Worm (Caenorhabditis elegans) whole organism, midembryonic: ENCODE measurements around the gene clec-5.

Experiments used
- T22C8.4 ChIP-seq: fragments of 200-800 bp; sonication (Bioruptor generic); IDR thresholded peaks from 2 replicates; pipeline ENCODE4 v1.3.6; 2022; ENCODE audit warnings: missing genetic modification characterization, missing compliant biosample characterization
- cog-1 ChIP-seq: sonication (generic microtip); optimal IDR thresholded peaks from 2 replicates; lab custom pipeline; 2016; ENCODE audit warnings: missing genetic modification characterization, missing compliant biosample characterization
- flt-1 ChIP-seq: fragments of 200-800 bp; sonication (Bioruptor generic); IDR thresholded peaks from 2 replicates; pipeline ENCODE4 v1.3.6; 2022; ENCODE audit warnings: missing genetic modification characterization, missing compliant biosample characterization
- klf-2 ChIP-seq: fragments of 200-800 bp; sonication (Bioruptor generic); conservative IDR thresholded peaks from 2 replicates; pipeline ENCODE4 v1.3.6; 2022; ENCODE audit warnings: missing genetic modification reagents, missing genetic modification characterization, missing compliant biosample characterization
- med-1 ChIP-seq: sonication (generic microtip); optimal IDR thresholded peaks from 2 replicates; lab custom pipeline; 2017; ENCODE audit warnings: missing genetic modification characterization, mild to moderate bottlenecking, missing compliant biosample characterization, antibody characterized with exemption, missing genetic modification reagents; ENCODE audit not compliant: insufficient read depth
- ref-1 ChIP-seq: fragments of 200-800 bp; sonication (Bioruptor generic); conservative IDR thresholded peaks from 2 replicates; pipeline ENCODE4 v1.3.6; 2022; ENCODE audit warnings: missing genetic modification reagents, missing genetic modification characterization, missing compliant biosample characterization
- tab-1 ChIP-seq: fragments of 200-800 bp; sonication (Bioruptor generic); IDR thresholded peaks from 2 replicates; pipeline ENCODE4 v1.3.6; 2022; ENCODE audit warnings: missing genetic modification characterization, missing compliant biosample characterization
- ztf-23 ChIP-seq: fragments of 200-800 bp; sonication (Bioruptor generic); IDR thresholded peaks from 2 replicates; pipeline ENCODE4 v1.3.6; 2022; ENCODE audit warnings: missing genetic modification reagents, missing genetic modification characterization, missing compliant biosample characterization
- ztf-29 ChIP-seq: fragments of 200-800 bp; sonication (Bioruptor generic); IDR thresholded peaks from 2 replicates; pipeline ENCODE4 v1.3.6; 2022; ENCODE audit warnings: missing genetic modification reagents, missing genetic modification characterization, missing compliant biosample characterization

Gene clec-5

ce11 chrIII:4909938-4910337 lies 26.5 kb upstream of the clec-5 start, which contains the start of gene F26F4.12:
TSS of gene F26F4.12 (minus strand) at chrIII:4910038.
- TF ChIP-seq med-1 (GFP tag; lab: Kevin White, UChicago) = no peak
- TF ChIP-seq flt-1 (GFP tag; lab: Robert Waterston, UW) = no peak
- no peak for TF ChIP-seq klf-2 (GFP tag; lab: Robert Waterston, UW)
- TF ChIP-seq ref-1 = no peak
- no peak for TF ChIP-seq tab-1 (GFP tag; lab: Robert Waterston, UW)
- TF ChIP-seq ztf-29 (GFP tag; lab: Robert Waterston, UW) = no peak
- TF ChIP-seq ztf-23 (GFP tag; lab: Robert Waterston, UW) = no peak

DNA sequence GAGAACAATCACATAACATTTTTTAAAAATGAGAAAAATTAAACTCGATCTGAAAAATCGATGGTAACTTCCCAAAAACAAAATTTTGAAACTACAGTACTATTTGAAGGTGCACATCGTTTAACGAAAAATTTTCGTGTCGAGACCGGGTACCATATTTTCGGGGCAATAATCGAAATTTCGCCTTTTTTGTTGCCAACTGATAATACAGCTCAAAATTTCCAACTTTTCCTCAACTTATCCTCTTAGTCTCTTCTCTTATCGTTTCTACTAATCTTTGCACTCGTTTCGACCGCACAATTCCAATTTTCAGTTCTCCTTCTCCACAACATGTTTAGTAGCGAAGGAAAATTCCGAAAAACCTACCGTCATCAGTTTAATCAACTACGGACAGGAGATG lies 23.5 kb upstream of the clec-5 start, which contains the start of gene rom-1:
Gene rom-1 (plus strand): TSS at position 301 of the 400 bp plus-strand sequence.
- TF ChIP-seq ztf-29 (GFP tag; lab: Robert Waterston, UW) = no peak
- TF ChIP-seq ztf-23 (GFP tag; lab: Robert Waterston, UW) = no peak
- no peak for TF ChIP-seq ref-1
- no peak for TF ChIP-seq flt-1 (GFP tag; lab: Robert Waterston, UW)
- no peak for TF ChIP-seq med-1 (GFP tag; lab: Kevin White, UChicago)
- no peak for TF ChIP-seq klf-2 (GFP tag; lab: Robert Waterston, UW)
- no peak for TF ChIP-seq T22C8.4 (GFP tag; lab: Robert Waterston, UW)
- TF ChIP-seq cog-1 = no peak
- TF ChIP-seq tab-1 (GFP tag; lab: Robert Waterston, UW) = no peak

DNA sequence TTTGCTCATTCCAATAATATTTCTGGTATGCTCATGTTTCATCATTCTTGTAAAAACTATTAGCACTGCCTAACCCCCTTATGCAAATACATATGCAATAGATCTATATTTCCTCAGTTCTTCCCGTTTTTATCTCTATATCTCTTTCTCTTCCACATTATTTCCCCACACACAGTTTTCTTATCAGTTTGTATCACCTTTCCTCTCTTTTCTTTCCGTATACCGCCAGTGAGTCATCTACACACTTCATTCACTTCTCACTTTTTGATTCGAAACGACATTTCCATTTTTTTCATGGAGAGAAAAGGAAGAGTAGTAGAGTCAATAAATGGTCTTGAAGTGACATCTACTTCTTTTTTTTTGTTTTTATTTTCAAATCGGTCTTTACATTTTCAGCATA lies 23.0 kb upstream of the clec-5 start:
- no peak for TF ChIP-seq ztf-29 (GFP tag; lab: Robert Waterston, UW)

DNA sequence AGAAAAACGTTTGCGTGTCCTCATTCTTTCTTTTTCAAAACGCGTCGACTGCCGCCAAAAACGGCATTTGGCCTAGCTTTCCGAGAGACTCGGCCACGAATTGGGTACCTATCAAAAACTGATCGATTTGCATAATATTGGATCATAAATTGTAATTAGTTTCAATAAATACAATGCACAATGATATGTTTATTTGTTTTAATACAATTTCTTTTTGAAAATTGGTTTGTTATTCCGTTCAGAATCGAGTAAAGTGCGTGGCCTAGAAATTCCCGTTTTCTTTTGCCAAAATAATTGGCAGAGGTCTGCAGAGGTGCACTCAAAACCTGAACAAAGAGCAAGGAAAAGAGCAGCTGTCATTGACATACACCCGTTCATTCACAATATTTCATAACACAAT lies 22.0 kb upstream of the clec-5 start, which contains the start of gene F26F4.8:
Gene F26F4.8 (minus strand): TSS at position 69 of the 400 bp plus-strand sequence.
- TF ChIP-seq cog-1 (no peak), tab-1 (GFP tag; lab: Robert Waterston, UW) (no peak), T22C8.4 (GFP tag; lab: Robert Waterston, UW) (no peak), ztf-23 (GFP tag; lab: Robert Waterston, UW) (no peak), med-1 (GFP tag; lab: Kevin White, UChicago) (no peak), ref-1 (no peak), ztf-29 (GFP tag; lab: Robert Waterston, UW) (no peak), flt-1 (GFP tag; lab: Robert Waterston, UW) (no peak), klf-2 (GFP tag; lab: Robert Waterston, UW) (no peak)

DNA sequence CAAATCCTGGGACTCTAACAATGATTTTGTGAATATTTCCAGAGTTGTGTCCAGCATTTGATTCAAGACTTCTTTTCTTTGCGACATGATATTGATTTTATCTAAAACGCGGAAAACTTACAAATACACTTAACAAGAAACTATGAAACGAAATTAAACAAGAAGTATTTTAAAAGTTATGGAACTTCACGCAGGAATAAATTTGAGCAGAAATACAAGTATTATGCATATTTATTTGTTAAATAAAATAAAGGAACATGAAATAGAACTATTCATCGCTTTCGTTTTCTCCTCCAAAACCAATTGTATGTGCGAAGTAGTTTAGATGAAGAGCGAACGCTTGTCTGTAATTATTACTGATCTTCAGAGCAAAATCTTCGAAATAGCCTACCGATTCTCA lies 20.4 kb upstream of the clec-5 start, which contains the start of gene kbp-2:
Gene kbp-2 (minus strand): TSS at position 101 of the 400 bp plus-strand sequence.
- TF ChIP-seq flt-1 (GFP tag; lab: Robert Waterston, UW) (no peak), T22C8.4 (GFP tag; lab: Robert Waterston, UW) (no peak), tab-1 (GFP tag; lab: Robert Waterston, UW) (no peak), ztf-23 (GFP tag; lab: Robert Waterston, UW) (no peak), med-1 (GFP tag; lab: Kevin White, UChicago) (no peak), ref-1 (no peak), ztf-29 (GFP tag; lab: Robert Waterston, UW) (no peak), cog-1 (no peak), klf-2 (GFP tag; lab: Robert Waterston, UW) (no peak)

DNA sequence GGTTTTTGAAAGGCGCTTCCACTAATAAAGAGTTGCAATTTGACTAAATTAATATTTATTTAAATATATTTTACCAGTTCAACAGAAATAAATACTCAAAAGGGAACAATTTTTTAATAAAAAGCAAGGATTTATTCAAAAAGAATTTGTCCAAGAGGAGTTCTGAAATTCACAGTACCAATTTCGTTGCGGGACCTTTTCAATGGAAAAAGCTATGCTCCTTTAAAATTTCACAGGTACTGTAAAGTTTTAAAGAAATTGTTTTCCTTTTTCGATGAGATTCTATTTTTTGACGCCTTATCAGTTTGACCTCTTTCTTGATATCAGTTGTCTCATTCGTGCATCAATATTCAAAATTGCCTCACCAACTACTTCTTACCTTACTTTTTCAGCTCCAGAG lies 16.9 kb upstream of the clec-5 start, which contains the start of gene tag-340:
Gene tag-340 (plus strand): TSS at position 249 of the 400 bp plus-strand sequence.
- no peak for TF ChIP-seq med-1 (GFP tag; lab: Kevin White, UChicago)
- no peak for TF ChIP-seq ztf-23 (GFP tag; lab: Robert Waterston, UW)
- TF ChIP-seq klf-2 (GFP tag; lab: Robert Waterston, UW) = no peak
- TF ChIP-seq flt-1 (GFP tag; lab: Robert Waterston, UW) = no peak
- no peak for TF ChIP-seq cog-1
- TF ChIP-seq T22C8.4 (GFP tag; lab: Robert Waterston, UW) = no peak
- TF ChIP-seq tab-1 (GFP tag; lab: Robert Waterston, UW) = no peak

DNA sequence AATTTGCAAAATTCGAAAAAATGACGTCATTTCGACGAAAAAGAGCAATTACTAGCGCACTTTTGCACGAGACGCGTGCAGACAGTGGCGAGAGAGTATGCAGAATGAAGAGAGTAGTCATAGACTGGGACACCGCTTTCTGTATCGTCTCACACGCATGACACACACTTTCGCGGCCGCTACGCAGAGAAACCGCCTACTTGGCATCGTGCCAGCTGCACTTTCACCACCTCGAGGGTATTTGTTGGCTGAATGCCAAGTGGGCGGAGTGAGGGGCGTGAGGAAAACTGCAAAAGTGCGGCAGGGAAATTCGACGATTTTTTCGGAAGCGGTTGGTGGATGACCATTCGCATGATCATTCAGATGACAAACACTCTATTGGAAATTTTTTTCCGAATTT lies 16.3 kb upstream of the clec-5 start:
- TF ChIP-seq T22C8.4 (GFP tag; lab: Robert Waterston, UW) (peak; percentile 36; the same call in 1 of the 2 replicates), ztf-23 (GFP tag; lab: Robert Waterston, UW) (peak; percentile 94), ztf-29 (GFP tag; lab: Robert Waterston, UW) (no peak), flt-1 (GFP tag; lab: Robert Waterston, UW) (peak; percentile 84), med-1 (GFP tag; lab: Kevin White, UChicago) (no peak), klf-2 (GFP tag; lab: Robert Waterston, UW) (no peak), ref-1 (no peak), cog-1 (peak; percentile 95), tab-1 (GFP tag; lab: Robert Waterston, UW) (no peak)

- TF ChIP-seq T22C8.4 (GFP tag; lab: Robert Waterston, UW) = no peak
- TF ChIP-seq ztf-23 (GFP tag; lab: Robert Waterston, UW) = no peak
Measured at ce11 chrIII:4899035-4899578, 15.7 kb upstream of the clec-5 start, which contains the start of gene nhl-2. TSS of gene nhl-2 (minus strand) at chrIII:4899085.

- TF ChIP-seq T22C8.4 (GFP tag; lab: Robert Waterston, UW) (no peak), flt-1 (GFP tag; lab: Robert Waterston, UW) (no peak), ref-1 (no peak), cog-1 (no peak), ztf-23 (GFP tag; lab: Robert Waterston, UW) (no peak), ztf-29 (GFP tag; lab: Robert Waterston, UW) (no peak), med-1 (GFP tag; lab: Kevin White, UChicago) (no peak), tab-1 (GFP tag; lab: Robert Waterston, UW) (no peak), klf-2 (GFP tag; lab: Robert Waterston, UW) (no peak)
Measured at ce11 chrIII:4895313-4895712, 11.9 kb upstream of the clec-5 start.
